Fruit fly (Drosophila melanogaster): ENCODE data around the gene CG6015.

dm6 chr3R:21998877-21999276, 35.2 kb downstream of the CG6015 start:
- TF ChIP-seq achi (GFP tag; optimal IDR thresholded peaks at IDR 0.05) (no peak), salr (GFP tag; optimal IDR thresholded peaks at IDR 0.05) (no peak), CG11762 (GFP tag; optimal IDR thresholded peaks at IDR 0.05; ENCODE audit: insufficient read depth) (no peak)

Measured in whole organism, prepupa.